Worm (Caenorhabditis elegans): ENCODE measurements around the gene rfc-1.

DNA sequence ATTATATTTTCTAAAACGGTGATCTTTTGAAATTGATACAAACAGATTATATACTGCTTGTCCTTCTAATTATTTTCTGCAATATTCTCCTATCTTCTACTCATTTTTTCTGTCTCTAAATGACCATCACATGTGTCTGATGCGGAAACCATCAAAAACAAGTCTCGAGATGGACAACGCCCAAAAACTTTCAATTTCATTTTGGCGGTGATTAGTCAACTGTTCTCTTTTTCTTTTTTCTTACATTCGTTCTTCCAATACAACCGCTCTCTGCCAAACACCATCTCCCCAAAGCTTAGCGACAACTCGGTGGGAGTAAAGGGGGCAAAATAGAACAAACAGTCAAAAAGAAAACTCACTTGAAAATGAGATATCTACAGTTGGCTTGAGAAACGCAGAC lies 12.5 kb downstream of the rfc-1 start:
- no peak for TF ChIP-seq C34F6.9 (tag; optimal IDR thresholded peaks at IDR 0.05)
- no peak for TF ChIP-seq nhr-10 (tag; optimal IDR thresholded peaks at IDR 0.05)
- TF ChIP-seq fos-1 (tag; optimal IDR thresholded peaks at IDR 0.05) = no peak
- TF ChIP-seq lin-13 (GFP tag; optimal IDR thresholded peaks at IDR 0.05) = no peak
- no peak for TF ChIP-seq ztf-11 (tag; optimal IDR thresholded peaks at IDR 0.05)
- TF ChIP-seq nhr-237 (tag; optimal IDR thresholded peaks at IDR 0.05) = no peak
- no peak for TF ChIP-seq ama-1 (optimal IDR thresholded peaks at IDR 0.05)
- no peak for TF ChIP-seq zag-1 (tag; optimal IDR thresholded peaks at IDR 0.05)
- no peak for TF ChIP-seq unc-62 (GFP tag; optimal IDR thresholded peaks at IDR 0.05)
- no peak for TF ChIP-seq egl-27 (tag; optimal IDR thresholded peaks at IDR 0.05)
- no peak for TF ChIP-seq aly-2 (tag; optimal IDR thresholded peaks at IDR 0.05)

Data from whole organism, L2 larva.